Fruit fly (Drosophila melanogaster): ENCODE measurements around the gene CkIIalpha-i1.

CkIIalpha-i1 gene

DNA sequence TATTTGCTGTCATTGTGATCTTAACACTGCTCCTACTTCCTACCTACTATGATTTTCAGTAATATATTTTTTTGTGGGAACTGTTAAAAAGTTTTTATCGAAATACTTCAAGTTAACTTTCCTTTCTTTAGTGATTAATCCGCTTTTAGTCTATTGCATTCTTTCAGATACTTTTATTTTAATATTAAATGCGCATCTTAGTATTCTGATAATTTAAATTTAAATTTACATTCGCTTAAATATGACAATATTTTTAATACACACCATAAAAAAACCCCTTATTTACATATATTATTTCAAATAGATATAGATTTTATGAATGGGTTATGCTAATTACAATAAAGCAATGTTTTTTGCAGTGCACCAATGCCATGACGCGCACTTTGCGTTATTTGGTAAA, 27.8 kb downstream of the CkIIalpha-i1 start:
- no peak for TF ChIP-seq Ets97D (GFP tag; optimal IDR thresholded peaks at IDR 0.05)
- TF ChIP-seq CG9727 (GFP tag; optimal IDR thresholded peaks at IDR 0.05): peak; percentile 42
- TF ChIP-seq CG10979 (tag; optimal IDR thresholded peaks at IDR 0.05): peak; percentile 38
- no peak for TF ChIP-seq sima (GFP tag; optimal IDR thresholded peaks at IDR 0.05)
- peak; percentile 31 for TF ChIP-seq CG15696 (tag; optimal IDR thresholded peaks at IDR 0.05)
- peak; percentile 66 for TF ChIP-seq CG17361 (GFP tag; IDR thresholded peaks at IDR 0.05)
- TF ChIP-seq nmo (GFP tag; optimal IDR thresholded peaks at IDR 0.05): peak; percentile 30
- peak; percentile 5 for TF ChIP-seq CG7556 (GFP tag; optimal IDR thresholded peaks at IDR 0.05)
- TF ChIP-seq CG11504 (tag; optimal IDR thresholded peaks at IDR 0.05): peak; percentile 39
- TF ChIP-seq Abd-B (GFP tag; optimal IDR thresholded peaks at IDR 0.05): peak; percentile 0
- TF ChIP-seq CoRest (tag; optimal IDR thresholded peaks at IDR 0.05): peak; percentile 17
- TF ChIP-seq zf30C (GFP tag; optimal IDR thresholded peaks at IDR 0.05): peak; percentile 3
- TF ChIP-seq phol (tag; optimal IDR thresholded peaks at IDR 0.05): peak; percentile 39
- peak; percentile 63 for TF ChIP-seq CG18262 (tag; optimal IDR thresholded peaks at IDR 0.05)
- TF ChIP-seq sim (GFP tag; IDR thresholded peaks at IDR 0.05): no peak
- peak; percentile 23 for TF ChIP-seq Ssrp (tag; optimal IDR thresholded peaks at IDR 0.05)
- peak; percentile 24 for TF ChIP-seq CG12391 (tag; optimal IDR thresholded peaks at IDR 0.05)
- TF ChIP-seq CG10267 (tag; optimal IDR thresholded peaks at IDR 0.05): peak; percentile 22
- TF ChIP-seq dmrt11E (tag; optimal IDR thresholded peaks at IDR 0.05): peak; percentile 55
- TF ChIP-seq gem (tag; optimal IDR thresholded peaks at IDR 0.05): peak; percentile 20
- TF ChIP-seq CG17359 (tag; optimal IDR thresholded peaks at IDR 0.05): no peak
- TF ChIP-seq CG4328 (GFP tag; optimal IDR thresholded peaks at IDR 0.05): no peak
- TF ChIP-seq CG14710 (tag; optimal IDR thresholded peaks at IDR 0.05): peak; percentile 35
- peak; percentile 25 for TF ChIP-seq grau (tag; optimal IDR thresholded peaks at IDR 0.05)
- TF ChIP-seq CG2712 (tag; optimal IDR thresholded peaks at IDR 0.05): peak; percentile 32
- peak; percentile 5 for TF ChIP-seq bcd (GFP tag; optimal IDR thresholded peaks at IDR 0.05)
- peak; percentile 10 for TF ChIP-seq CG10209 (GFP tag; optimal IDR thresholded peaks at IDR 0.05)
- peak; percentile 10 for TF ChIP-seq Sox100B (GFP tag; optimal IDR thresholded peaks at IDR 0.05)
- no peak for TF ChIP-seq gfzf (GFP tag; optimal IDR thresholded peaks at IDR 0.05)
- no peak for TF ChIP-seq CG4424 (GFP tag; optimal IDR thresholded peaks at IDR 0.05)
- peak; percentile 1 for TF ChIP-seq CG4820 (GFP tag; optimal IDR thresholded peaks at IDR 0.05)
- TF ChIP-seq ara (GFP tag; IDR thresholded peaks at IDR 0.05): no peak
- TF ChIP-seq pan (optimal IDR thresholded peaks at IDR 0.05): no peak
- TF ChIP-seq pan (GFP tag; optimal IDR thresholded peaks at IDR 0.05 in 1 of 2, IDR thresholded peaks at IDR 0.05 in 1 of 2): no peak
- TF ChIP-seq tio (GFP tag; optimal IDR thresholded peaks at IDR 0.05): peak; percentile 17
- TF ChIP-seq lola (GFP tag; optimal IDR thresholded peaks at IDR 0.05): peak in 1 of 3 experiments; percentile 61
- peak; percentile 28 for TF ChIP-seq CG8924 (tag; optimal IDR thresholded peaks at IDR 0.05)
- no peak for TF ChIP-seq Bdp1 (GFP tag; optimal IDR thresholded peaks at IDR 0.05)
- TF ChIP-seq CG31441 (GFP tag; IDR thresholded peaks at IDR 0.05): peak; percentile 27; the same call in 1 of the 2 replicates
- peak; percentile 34 for TF ChIP-seq sens (GFP tag)
- TF ChIP-seq CG7839 (tag; optimal IDR thresholded peaks at IDR 0.05): peak; percentile 27

DNA sequence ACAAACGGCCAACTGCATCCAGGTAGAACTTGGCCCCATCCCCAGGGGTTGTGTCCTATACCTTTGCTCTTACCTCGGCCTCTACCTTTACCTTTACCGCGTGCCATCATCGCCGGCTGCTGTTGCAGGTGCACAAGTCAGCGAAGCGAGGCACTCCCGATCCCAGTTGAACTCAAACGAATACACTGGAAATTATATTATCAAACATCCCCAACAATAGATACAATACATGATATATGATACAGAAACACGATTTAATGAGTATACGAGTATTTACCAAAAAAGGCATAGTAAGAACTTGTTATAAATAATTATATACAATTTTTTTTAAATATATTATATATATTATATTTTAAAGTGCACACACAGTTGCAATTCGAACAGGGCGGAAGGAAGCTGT, 30.4 kb downstream of the CkIIalpha-i1 start:
- no peak for TF ChIP-seq btn (GFP tag; optimal IDR thresholded peaks at IDR 0.05)
- peak; percentile 57 for TF ChIP-seq ara (GFP tag; IDR thresholded peaks at IDR 0.05)
- peak; percentile 51 for TF ChIP-seq da (GFP tag; optimal IDR thresholded peaks at IDR 0.05)
- no peak for TF ChIP-seq pita (GFP tag; optimal IDR thresholded peaks at IDR 0.05)
- no peak for TF ChIP-seq prd (optimal IDR thresholded peaks at IDR 0.05)
- peak; percentile 71 for TF ChIP-seq prd (GFP tag; IDR thresholded peaks at IDR 0.05)
- TF ChIP-seq tll (GFP tag; optimal IDR thresholded peaks at IDR 0.05): peak in 1 of 2 experiments; percentile 2
- peak; percentile 46 for TF ChIP-seq CG17829 (tag; optimal IDR thresholded peaks at IDR 0.05)
- TF ChIP-seq CG10267 (tag; optimal IDR thresholded peaks at IDR 0.05): peak; percentile 42
- peak; percentile 13 for TF ChIP-seq trem (tag; optimal IDR thresholded peaks at IDR 0.05)
- TF ChIP-seq CG18011 (GFP tag; optimal IDR thresholded peaks at IDR 0.05): no peak
- peak; percentile 59 for TF ChIP-seq CG10979 (tag; optimal IDR thresholded peaks at IDR 0.05)
- peak; percentile 32 for TF ChIP-seq CG14710 (tag; optimal IDR thresholded peaks at IDR 0.05)
- peak; percentile 14 for TF ChIP-seq gem (tag; optimal IDR thresholded peaks at IDR 0.05)
- peak; percentile 71 for TF ChIP-seq HLHmδ (GFP tag; optimal IDR thresholded peaks at IDR 0.05)
- peak; percentile 25; the same call in 1 of the 2 replicates for TF ChIP-seq CG31441 (GFP tag; IDR thresholded peaks at IDR 0.05)
